Worm (Caenorhabditis elegans) whole organism, L1 larva: Measurements from ENCODE around the gene C52A11.3.

Experiments
- aha-1 ChIP-seq: fragments of 150-350 bp; optimal IDR thresholded peaks from 2 replicates; lab custom pipeline; 2014; ENCODE audit warnings: missing biosample characterization, missing genetic modification characterization
- aly-2 ChIP-seq: fragments of 150-350 bp; optimal IDR thresholded peaks from 2 replicates; lab custom pipeline; 2014; ENCODE audit warnings: missing biosample characterization, missing genetic modification characterization
- ceh-82 ChIP-seq, 3 experiments: fragments of 150-350 bp in 1 of 3; sonication (generic microtip) in 2 of 3; optimal IDR thresholded peaks; 2 replicates each; lab custom pipeline; 2014 to 2017; ENCODE audit warnings: missing biosample characterization in 3 of 3, missing genetic modification characterization in 3 of 3
- fkh-10 ChIP-seq: sonication (generic microtip); optimal IDR thresholded peaks from 2 replicates; lab custom pipeline; 2017; ENCODE audit warnings: missing biosample characterization, missing genetic modification reagents, missing genetic modification characterization
- hpl-2 ChIP-seq: fragments of 150-350 bp; optimal IDR thresholded peaks from 2 replicates; lab custom pipeline; 2014; ENCODE audit warnings: missing biosample characterization, missing genetic modification reagents, missing genetic modification characterization
- lin-13 ChIP-seq: fragments of 150-350 bp; optimal IDR thresholded peaks from 2 replicates; lab custom pipeline; 2014; ENCODE audit warnings: missing biosample characterization, missing genetic modification reagents, missing genetic modification characterization
- mdl-1 ChIP-seq, 2 experiments: fragments of 150-350 bp; optimal IDR thresholded peaks; 2 replicates each; lab custom pipeline; 2014 to 2017; ENCODE audit warnings: missing biosample characterization in 2 of 2, missing genetic modification characterization in 2 of 2, inconsistent platforms in 1 of 2
- nhr-12 ChIP-seq: sonication (generic microtip); optimal IDR thresholded peaks from 2 replicates; lab custom pipeline; 2017; ENCODE audit warnings: missing biosample characterization, missing genetic modification characterization
- nhr-28 ChIP-seq: fragments of 150-350 bp; optimal IDR thresholded peaks from 2 replicates; lab custom pipeline; 2014; ENCODE audit warnings: missing biosample characterization, missing genetic modification characterization
- pqm-1 ChIP-seq: sonication (generic microtip); optimal IDR thresholded peaks from 3 replicates; lab custom pipeline; 2017; ENCODE audit warnings: missing biosample characterization, missing genetic modification characterization
- snu-23 ChIP-seq: sonication (generic microtip); optimal IDR thresholded peaks from 2 replicates; lab custom pipeline; 2016; ENCODE audit warnings: missing genetic modification characterization, missing compliant biosample characterization
- tlp-1 ChIP-seq: fragments of 150-350 bp; optimal IDR thresholded peaks from 2 replicates; lab custom pipeline; 2014; ENCODE audit warnings: missing biosample characterization, missing genetic modification characterization

ce11 chrII:10761653-10762052 is 24.5 kb downstream of the C52A11.3 start:
- no peak for TF ChIP-seq lin-13 (GFP tag; lab: Kevin White, UChicago)
- no peak for TF ChIP-seq nhr-28 (tag; lab: Kevin White, UChicago)
- TF ChIP-seq ceh-82 (tag; optimal IDR thresholded peaks at IDR 0.05; lab: Kevin White, UChicago) = peak in 1 of 3 experiments; percentile 30
- TF ChIP-seq aly-2 (tag; lab: Kevin White, UChicago) = no peak
- no peak for TF ChIP-seq pqm-1 (tag; lab: Kevin White, UChicago)
- TF ChIP-seq mdl-1 (tag; optimal IDR thresholded peaks at IDR 0.05; lab: Kevin White, UChicago) = no peak
- no peak for TF ChIP-seq snu-23
- no peak for TF ChIP-seq tlp-1 (tag; lab: Kevin White, UChicago)
- TF ChIP-seq nhr-12 = no peak
- no peak for TF ChIP-seq hpl-2
- TF ChIP-seq fkh-10 (GFP tag; lab: Kevin White, UChicago) = peak; percentile 75
- no peak for TF ChIP-seq aha-1 (tag; lab: Kevin White, UChicago)
